Worm (Caenorhabditis elegans) whole organism, L1 larva: ENCODE data around the gene nspe-5.

Source experiments
- aly-2 ChIP-seq: fragments of 150-350 bp; optimal IDR thresholded peaks from 2 replicates; lab custom pipeline; 2014; ENCODE audit warnings: missing biosample characterization, missing genetic modification characterization
- dpl-1 ChIP-seq, 3 experiments: fragments of 150-350 bp in 2 of 3; sonication (generic microtip) in 1 of 3; optimal IDR thresholded peaks; 2 replicates each; lab custom pipeline; 2014 to 2017; ENCODE audit warnings: missing biosample characterization in 3 of 3, missing genetic modification characterization in 3 of 3, missing genetic modification reagents in 3 of 3
- lin-15B ChIP-seq: fragments of 150-350 bp; sonication (generic microtip); optimal IDR thresholded peaks from 3 replicates; lab custom pipeline; 2014; ENCODE audit warnings: missing biosample characterization, missing genetic modification characterization
- mdl-1 ChIP-seq, 2 experiments: fragments of 150-350 bp; optimal IDR thresholded peaks; 2 replicates each; lab custom pipeline; 2014 to 2017; ENCODE audit warnings: missing biosample characterization in 2 of 2, missing genetic modification characterization in 2 of 2, inconsistent platforms in 1 of 2
- nhr-237 ChIP-seq: fragments of 150-350 bp; optimal IDR thresholded peaks from 2 replicates; lab custom pipeline; 2014; ENCODE audit warnings: missing biosample characterization, missing genetic modification characterization
- nhr-76 ChIP-seq: sonication (generic microtip); optimal IDR thresholded peaks from 2 replicates; lab custom pipeline; 2017; ENCODE audit warnings: missing biosample characterization, missing genetic modification characterization
- nhr-77 ChIP-seq: fragments of 150-350 bp; optimal IDR thresholded peaks from 2 replicates; lab custom pipeline; 2014; ENCODE audit warnings: missing biosample characterization, missing genetic modification characterization
- pax-3 ChIP-seq: fragments of 200-800 bp; sonication (Bioruptor generic); optimal IDR thresholded peaks from 2 replicates; lab custom pipeline; 2018; ENCODE audit warnings: mild to moderate bottlenecking, missing genetic modification characterization, moderate library complexity, missing compliant biosample characterization
- xbp-1 ChIP-seq: sonication (generic microtip); optimal IDR thresholded peaks from 2 replicates; lab custom pipeline; 2016; ENCODE audit warnings: missing genetic modification characterization, missing compliant biosample characterization
- ztf-11 ChIP-seq, 2 experiments: sonication (generic microtip); optimal IDR thresholded peaks; 2 replicates each; lab custom pipeline; 2016 to 2017; ENCODE audit warnings: missing genetic modification characterization in 2 of 2, missing biosample characterization in 1 of 2, missing compliant biosample characterization in 1 of 2

DNA sequence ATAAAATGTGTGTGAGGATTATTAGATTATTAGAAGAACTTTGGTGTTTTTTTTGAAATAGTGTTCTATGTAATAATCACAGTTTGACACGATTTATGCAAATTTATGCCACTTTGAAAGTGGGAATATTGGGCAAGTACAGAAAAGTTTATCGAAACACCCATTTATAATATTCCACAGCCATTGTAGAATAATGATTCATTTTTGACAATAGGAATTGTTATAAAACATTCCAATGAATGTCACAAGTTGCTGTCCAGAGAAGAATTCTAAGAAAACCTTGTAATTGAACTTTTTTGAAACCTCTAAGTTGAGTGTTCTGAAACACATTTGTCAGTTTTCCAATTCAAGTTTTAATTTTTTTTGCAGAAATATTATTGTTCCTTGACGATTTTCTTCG, 16.4 kb upstream of the nspe-5 start, which contains the start of gene nspe-4:
- no peak for TF ChIP-seq nhr-76 (tag; lab: Kevin White, UChicago)
- no peak for TF ChIP-seq pax-3 (tag; lab: Kevin White, UChicago)
- TF ChIP-seq aly-2 (tag; lab: Kevin White, UChicago) = no peak
- no peak for TF ChIP-seq xbp-1 (tag; lab: Kevin White, UChicago)
- TF ChIP-seq mdl-1 (tag; optimal IDR thresholded peaks at IDR 0.05; lab: Kevin White, UChicago) = no peak
- TF ChIP-seq dpl-1 (GFP tag; optimal IDR thresholded peaks at IDR 0.05; lab: Kevin White, UChicago) = no peak
- TF ChIP-seq lin-15B (tag; lab: Kevin White, UChicago) = no peak
- no peak for TF ChIP-seq ztf-11 (tag; optimal IDR thresholded peaks at IDR 0.05; lab: Kevin White, UChicago)
- TF ChIP-seq nhr-77 (tag; lab: Kevin White, UChicago) = no peak
- no peak for TF ChIP-seq nhr-237 (tag; lab: Kevin White, UChicago)
